Worm (Caenorhabditis elegans): ENCODE data around the gene Y40B10B.1.
A peak's percentile ranks its signal among the peaks of the same experiment; 100 is the strongest.

Y40B10B.1 gene

DNA sequence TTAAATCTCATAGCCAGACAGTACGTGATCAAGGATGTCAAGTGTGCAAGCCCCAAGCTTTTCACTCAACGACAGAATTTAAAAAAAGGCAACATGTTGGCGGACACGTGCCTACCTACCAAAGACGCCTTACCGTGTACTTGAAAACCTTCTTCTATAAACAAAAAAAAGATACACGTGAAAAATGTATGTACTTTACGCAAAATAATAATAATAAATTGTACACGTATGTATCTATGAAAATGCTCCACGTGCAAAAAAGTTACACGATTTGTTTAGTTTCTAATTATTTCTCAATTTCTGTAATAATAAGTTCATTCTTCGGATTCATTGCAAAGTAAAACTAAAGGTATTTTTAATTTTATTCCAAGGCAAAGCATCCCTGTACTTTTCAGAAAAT, 43.3 kb upstream of the Y40B10B.1 start, which contains the start of gene cysl-4:
Gene cysl-4 (plus strand): TSS at position 301 of the 400 bp plus-strand sequence.
- TF ChIP-seq spr-1 (tag; optimal IDR thresholded peaks at IDR 0.05) (no peak), skn-1 (tag; optimal IDR thresholded peaks at IDR 0.05) (no peak), F10B5.3 (tag; optimal IDR thresholded peaks at IDR 0.05) (no peak), unc-62 (GFP tag; optimal IDR thresholded peaks at IDR 0.05 in 1 of 2) (peak in 1 of 2 experiments; percentile 16), unc-62 (tag; optimal IDR thresholded peaks at IDR 0.05) (no peak), F37D6.2 (tag; optimal IDR thresholded peaks at IDR 0.05) (no peak)

DNA sequence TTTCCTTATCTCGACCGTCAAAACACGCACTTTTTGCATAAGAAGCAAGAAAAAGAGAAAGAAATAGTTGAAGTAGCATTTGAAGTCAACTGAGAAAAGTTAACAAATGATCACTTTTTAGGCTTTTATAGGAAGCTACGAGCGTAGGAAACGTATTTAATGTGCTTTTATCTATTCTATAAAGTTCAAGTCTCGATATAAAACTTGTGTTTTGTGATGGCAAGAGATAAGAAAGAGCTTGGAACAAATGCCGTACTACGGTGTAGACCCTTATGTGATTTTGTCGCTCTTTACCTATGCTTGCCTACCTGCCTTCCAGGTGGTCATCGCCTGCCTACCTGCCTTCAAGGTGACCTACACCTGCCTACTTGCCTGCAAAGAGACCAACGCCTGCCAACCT, 42.9 kb upstream of the Y40B10B.1 start, which contains the start of gene clec-206:
Gene clec-206 (minus strand): TSS at position 101 of the 400 bp plus-strand sequence.
- TF ChIP-seq dmd-8 (GFP tag; IDR thresholded peaks at IDR 0.05) (no peak), ceh-32 (tag; optimal IDR thresholded peaks at IDR 0.05; ENCODE audit: poor library complexity) (no peak), nhr-6 (tag; optimal IDR thresholded peaks at IDR 0.05) (no peak), hlh-30 (tag; optimal IDR thresholded peaks at IDR 0.05; ENCODE audit: insufficient read depth) (no peak), ZK546.5 (tag; optimal IDR thresholded peaks at IDR 0.05) (no peak), hlh-11 (tag; optimal IDR thresholded peaks at IDR 0.05) (no peak)

DNA sequence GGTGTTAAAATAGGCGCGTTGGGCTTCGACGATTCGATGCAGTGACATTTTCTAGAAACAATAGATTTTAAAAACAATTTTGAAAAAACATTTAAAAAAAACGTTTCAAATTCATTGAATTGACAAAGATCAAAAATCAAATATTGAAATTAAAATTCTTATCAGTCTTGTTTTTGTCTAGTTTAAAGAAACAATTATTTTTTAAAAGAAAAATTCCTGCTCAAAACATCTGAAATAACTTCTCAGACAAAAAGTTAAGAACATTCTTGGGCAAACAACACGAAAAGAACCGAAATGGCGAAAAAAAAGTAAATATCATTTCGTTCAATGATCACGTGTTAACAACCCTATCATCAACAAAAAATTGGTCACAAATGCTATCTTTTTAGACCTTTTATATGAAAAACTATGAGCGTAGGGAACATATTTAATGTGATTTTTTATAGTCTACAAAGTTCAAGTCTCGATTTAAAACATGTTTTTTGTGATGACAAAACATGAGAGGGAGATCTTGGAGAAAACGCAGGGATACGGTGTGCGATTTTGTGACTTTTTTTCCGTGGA, 38.3 kb upstream of the Y40B10B.1 start, which contains the start of gene alh-5:
Gene alh-5 (minus strand): TSS at position 51 of the 564 bp plus-strand sequence.
- TF ChIP-seq dmd-6 (GFP tag; IDR thresholded peaks at IDR 0.05): peak; percentile 35; the same call in 1 of the 2 replicates
- peak; percentile 58 for TF ChIP-seq dve-1 (tag; optimal IDR thresholded peaks at IDR 0.05; ENCODE audit: insufficient read depth)
- no peak for TF ChIP-seq ceh-82 (tag; optimal IDR thresholded peaks at IDR 0.05)
- peak; percentile 55 for TF ChIP-seq nhr-77 (tag; optimal IDR thresholded peaks at IDR 0.05)
- no peak for TF ChIP-seq daf-16 (GFP tag; optimal IDR thresholded peaks at IDR 0.05)
- TF ChIP-seq daf-16 (tag; optimal IDR thresholded peaks at IDR 0.05): peak; percentile 86
- TF ChIP-seq aha-1 (tag): peak; percentile 40
- peak; percentile 5 for TF ChIP-seq pqm-1 (tag; optimal IDR thresholded peaks at IDR 0.05)
- TF ChIP-seq hlh-30 (tag; optimal IDR thresholded peaks at IDR 0.05; ENCODE audit: insufficient read depth): peak; percentile 68
- TF ChIP-seq ctbp-1 (GFP tag; IDR thresholded peaks at IDR 0.05): no peak
- no peak for TF ChIP-seq ces-1 (GFP tag; optimal IDR thresholded peaks at IDR 0.05)
- TF ChIP-seq dpl-1 (GFP tag; optimal IDR thresholded peaks at IDR 0.05): no peak
- TF ChIP-seq F37D6.2 (tag; optimal IDR thresholded peaks at IDR 0.05): no peak
- TF ChIP-seq ceh-32 (tag; optimal IDR thresholded peaks at IDR 0.05; ENCODE audit: poor library complexity): no peak
- peak; percentile 31 for TF ChIP-seq hlh-11 (tag; optimal IDR thresholded peaks at IDR 0.05)
- peak; percentile 99 for TF ChIP-seq nhr-28 (tag; optimal IDR thresholded peaks at IDR 0.05)

DNA sequence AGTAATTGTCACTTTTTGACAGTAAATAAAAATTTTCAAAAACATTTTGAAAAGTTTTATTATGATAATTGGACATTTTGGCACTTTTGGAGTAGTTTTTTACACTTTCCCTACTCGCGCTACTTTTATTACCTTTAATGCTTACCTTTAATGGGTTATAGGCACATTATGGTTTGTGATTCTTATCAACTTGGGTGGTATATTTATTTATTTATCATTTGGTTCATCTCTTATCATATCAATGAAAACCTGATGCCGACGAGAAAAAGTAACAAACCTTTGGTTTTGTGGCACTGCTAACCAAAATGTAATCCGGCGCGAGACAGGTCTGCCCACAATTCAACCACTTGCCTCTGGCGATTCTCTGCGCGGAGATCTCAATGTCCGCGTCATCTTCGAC, 37.0 kb upstream of the Y40B10B.1 start:
- TF ChIP-seq daf-16 (GFP tag; optimal IDR thresholded peaks at IDR 0.05) (no peak), daf-16 (tag; optimal IDR thresholded peaks at IDR 0.05) (peak; percentile 63), nhr-28 (tag; optimal IDR thresholded peaks at IDR 0.05) (peak; percentile 22), nhr-10 (tag; optimal IDR thresholded peaks at IDR 0.05) (no peak), php-3 (GFP tag; IDR thresholded peaks at IDR 0.05) (peak; percentile 74), zfp-3 (GFP tag; conservative IDR thresholded peaks at IDR 0.05) (no peak)

DNA sequence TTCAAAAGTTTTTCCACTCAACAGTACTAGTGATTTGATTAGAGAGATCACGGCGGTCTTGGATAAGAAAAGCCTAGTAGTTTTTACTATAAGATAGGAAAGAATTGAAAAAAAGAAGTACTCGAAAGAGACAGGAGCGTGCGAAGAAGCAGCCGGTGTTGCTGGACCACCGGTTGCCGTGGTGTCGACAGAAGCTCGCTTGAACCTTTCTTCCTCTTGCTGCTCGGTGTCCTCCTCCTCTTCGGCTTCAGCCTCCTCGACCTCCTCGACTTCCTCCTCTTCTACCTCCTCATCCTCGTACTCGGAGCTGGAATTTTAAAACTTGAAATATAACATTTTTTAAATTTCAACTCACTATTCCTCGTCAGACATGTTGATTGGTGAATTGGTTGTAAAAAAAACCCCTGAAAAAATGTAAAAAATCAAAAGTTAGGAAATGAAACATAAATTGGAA, 31.2 kb upstream of the Y40B10B.1 start, which contains the start of gene tnt-4:
Gene tnt-4 (minus strand): TSS at position 404 of the 454 bp plus-strand sequence.
- peak; percentile 76 for TF ChIP-seq set-16 (GFP tag; IDR thresholded peaks at IDR 0.05)
- TF ChIP-seq lin-15B (tag; optimal IDR thresholded peaks at IDR 0.05): no peak

DNA sequence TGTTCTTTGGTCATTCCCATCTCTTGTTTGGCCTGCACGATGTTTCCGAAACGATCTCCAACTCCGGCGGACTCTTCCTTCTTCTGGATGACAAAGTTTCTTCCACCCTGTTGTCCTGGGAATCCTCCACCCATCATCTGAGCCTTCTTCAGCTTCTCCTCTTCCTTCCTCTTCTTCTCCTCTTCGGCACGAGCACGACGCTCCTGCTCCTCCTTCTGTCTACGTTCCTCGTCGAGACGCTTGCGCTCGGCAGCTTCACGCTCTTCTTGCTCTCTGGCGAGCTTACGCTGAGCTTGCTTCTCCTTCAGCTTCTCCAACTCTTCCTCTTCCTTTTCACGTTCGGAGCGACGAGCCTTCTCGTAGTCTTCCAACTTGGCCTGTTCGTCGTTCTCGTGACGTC, 30.0 kb upstream of the Y40B10B.1 start:
- TF ChIP-seq lin-38 (GFP tag; IDR thresholded peaks at IDR 0.05) (no peak), lin-13 (GFP tag; optimal IDR thresholded peaks at IDR 0.05) (no peak), egl-43 (GFP tag; IDR thresholded peaks at IDR 0.05) (0 out of 2 replicates have a peak, but pooled peaks have one; percentile 40), unc-39 (tag; optimal IDR thresholded peaks at IDR 0.05) (no peak), set-16 (GFP tag; IDR thresholded peaks at IDR 0.05) (peak; percentile 90)

Data from whole organism, L4 larva.